Worm (Caenorhabditis elegans) whole organism, L2 larva: ENCODE measurements around the gene hmg-4.

Experiments used
- nhr-12 ChIP-seq: fragments of 150-350 bp; optimal IDR thresholded peaks from 2 replicates; lab custom pipeline; 2014; ENCODE audit warnings: missing biosample characterization, missing genetic modification characterization
- ztf-1 ChIP-seq: fragments of 200-800 bp; sonication (Bioruptor generic); conservative IDR thresholded peaks from 2 replicates; pipeline ENCODE4 v1.3.6; 2022; ENCODE audit warnings: missing genetic modification characterization, missing compliant biosample characterization

- no peak for TF ChIP-seq ztf-1 (GFP tag; lab: Robert Waterston, UW)
- no peak for TF ChIP-seq nhr-12 (tag; lab: Kevin White, UChicago)
Measured at ce11 chrIII:7378522-7378921, 2.9 kb downstream of the hmg-4 start.
